Fruit fly (Drosophila melanogaster) whole organism, prepupa: ENCODE measurements around the gene CG3402.

ENCODE experiments used
- CG1621 ChIP-seq: fragments of 200-800 bp; sonication (Bioruptor generic); optimal IDR thresholded peaks from 3 replicates; lab custom pipeline; 2018; ENCODE audit warnings: missing biosample characterization, mild to moderate bottlenecking, missing genetic modification characterization
- CG3919 ChIP-seq: fragments of 200-800 bp; sonication (Bioruptor generic); optimal IDR thresholded peaks from 3 replicates; lab custom pipeline; 2016; ENCODE audit warnings: missing biosample characterization, missing genetic modification characterization
- CG8632 ChIP-seq: fragments of 200-800 bp; sonication (Bioruptor generic); optimal IDR thresholded peaks from 3 replicates; lab custom pipeline; 2016; ENCODE audit warnings: missing biosample characterization, missing genetic modification characterization
- Gug ChIP-seq: fragments of 200-800 bp; sonication (Bioruptor generic); IDR thresholded peaks from 2 replicates; pipeline ENCODE4 v1.3.6; 2022; ENCODE audit warnings: missing biosample characterization, missing genetic modification characterization
- Met ChIP-seq: fragments of 200-800 bp; sonication (Bioruptor generic); optimal IDR thresholded peaks from 3 replicates; lab custom pipeline; 2016; ENCODE audit warnings: missing biosample characterization, missing genetic modification characterization
- lz ChIP-seq: fragments of 200-800 bp; sonication (Bioruptor generic); optimal IDR thresholded peaks from 3 replicates; lab custom pipeline; 2016; ENCODE audit warnings: missing biosample characterization, missing genetic modification characterization

DNA sequence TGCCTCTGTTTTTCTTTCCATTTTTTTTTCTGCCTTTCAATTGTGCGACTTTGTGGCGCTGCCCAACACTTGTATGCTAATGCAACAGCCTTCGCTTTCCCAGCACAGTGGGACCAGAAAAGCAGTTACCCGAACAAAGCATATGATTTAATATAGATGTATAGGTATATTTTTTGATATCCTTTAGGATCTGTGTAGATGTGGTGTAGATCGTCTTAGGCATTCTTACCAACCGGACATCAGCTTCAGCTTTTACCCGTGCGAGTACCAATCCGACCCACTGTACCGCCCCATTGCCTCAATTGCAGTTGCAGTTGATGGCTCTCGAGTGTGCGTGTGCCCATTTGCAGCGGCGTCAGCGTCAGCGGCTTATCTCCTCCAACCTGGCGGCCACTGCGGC is 16.2 kb downstream of the CG3402 start:
- TF ChIP-seq CG8632 (GFP tag; lab: Kevin White, UChicago) (peak; percentile 61), CG3919 (GFP tag; lab: Kevin White, UChicago) (peak; percentile 90), CG1621 (peak; percentile 71), Gug (GFP tag; lab: Robert Waterston, UW) (peak; percentile 97), Met (GFP tag; lab: Kevin White, UChicago) (peak; percentile 66), lz (GFP tag; lab: Kevin White, UChicago) (peak; percentile 67)
